Worm (Caenorhabditis elegans) whole organism, L4 larva: Measurements from ENCODE around the gene gpb-1.

Experiments
- F10B5.3 ChIP-seq: sonication (generic microtip); optimal IDR thresholded peaks from 2 replicates; lab custom pipeline; 2016; ENCODE audit warnings: mild to moderate bottlenecking, missing genetic modification characterization, missing compliant biosample characterization
- F26F4.8 ChIP-seq: fragments of 200-800 bp; sonication (Bioruptor generic); conservative IDR thresholded peaks from 2 replicates; pipeline ENCODE4 v1.3.6; 2022; ENCODE audit warnings: missing genetic modification characterization, missing compliant biosample characterization
- F44E2.7 ChIP-seq: fragments of 200-800 bp; sonication (Bioruptor generic); IDR thresholded peaks from 2 replicates; pipeline ENCODE4 v2.1.2; 2022; ENCODE audit warnings: missing genetic modification characterization, missing compliant biosample characterization
- Y48G9A.11 ChIP-seq: fragments of 200-800 bp; sonication (Bioruptor generic); IDR thresholded peaks from 2 replicates; pipeline ENCODE4 v1.3.6; 2022; ENCODE audit warnings: missing genetic modification reagents, missing genetic modification characterization, missing compliant biosample characterization
- Y5F2A.4 ChIP-seq: fragments of 200-800 bp; sonication (Bioruptor generic); optimal IDR thresholded peaks from 2 replicates; lab custom pipeline; 2018; ENCODE audit warnings: mild to moderate bottlenecking, missing genetic modification characterization, missing compliant biosample characterization
- Y75B8A.6 ChIP-seq: fragments of 200-800 bp; sonication (Bioruptor generic); IDR thresholded peaks from 2 replicates; pipeline ENCODE4 v1.3.6; 2022; ENCODE audit warnings: missing genetic modification reagents, missing genetic modification characterization, missing compliant biosample characterization
- ZK337.2 ChIP-seq: fragments of 200-800 bp; sonication (Bioruptor generic); IDR thresholded peaks from 2 replicates; pipeline ENCODE4 v1.3.6; 2022; ENCODE audit warnings: missing genetic modification reagents, missing genetic modification characterization, missing compliant biosample characterization
- aly-2 ChIP-seq: sonication (generic microtip); optimal IDR thresholded peaks from 2 replicates; lab custom pipeline; 2018; ENCODE audit warnings: missing biosample characterization, missing genetic modification characterization
- ama-1 ChIP-seq: fragments of 150-350 bp; optimal IDR thresholded peaks from 2 replicates; lab custom pipeline; 2014; ENCODE audit warnings: inconsistent platforms, mixed read lengths
- attf-4 ChIP-seq: sonication (generic microtip); optimal IDR thresholded peaks from 3 replicates; lab custom pipeline; 2017; ENCODE audit warnings: missing biosample characterization, missing genetic modification characterization
- ceh-62 ChIP-seq: sonication (generic microtip); optimal IDR thresholded peaks from 2 replicates; lab custom pipeline; 2017; ENCODE audit warnings: missing biosample characterization, missing genetic modification characterization
- ceh-82 ChIP-seq: sonication (generic microtip); optimal IDR thresholded peaks from 2 replicates; lab custom pipeline; 2017; ENCODE audit warnings: missing biosample characterization, missing genetic modification characterization
- ces-1 ChIP-seq: fragments of 150-350 bp; sonication (generic microtip); optimal IDR thresholded peaks from 4 replicates; lab custom pipeline; 2014; ENCODE audit warnings: missing biosample characterization, missing genetic modification reagents, missing genetic modification characterization
- daf-16 ChIP-seq, 3 experiments: sonication (generic microtip); optimal IDR thresholded peaks; 2 replicates each; lab custom pipeline; 2016 to 2017; ENCODE audit warnings: missing genetic modification characterization in 3 of 3, missing genetic modification reagents in 3 of 3, mild to moderate bottlenecking in 2 of 3, missing compliant biosample characterization in 2 of 3, missing biosample characterization in 1 of 3, moderate library complexity in 1 of 3
- daf-19 ChIP-seq: fragments of 200-800 bp; sonication (Bioruptor generic); conservative IDR thresholded peaks from 2 replicates; pipeline ENCODE4 v1.3.6; 2022; ENCODE audit warnings: missing genetic modification characterization, missing compliant biosample characterization
- dmd-6 ChIP-seq: fragments of 200-800 bp; sonication (Bioruptor generic); IDR thresholded peaks from 2 replicates; pipeline ENCODE4 v1.3.6; 2022; ENCODE audit warnings: missing genetic modification reagents, missing genetic modification characterization, missing compliant biosample characterization
- dmd-8 ChIP-seq: fragments of 200-800 bp; sonication (Bioruptor generic); IDR thresholded peaks from 2 replicates; pipeline ENCODE4 v1.3.6; 2022; ENCODE audit warnings: missing genetic modification characterization, missing compliant biosample characterization
- dmd-9 ChIP-seq: fragments of 200-800 bp; sonication (Bioruptor generic); IDR thresholded peaks from 2 replicates; pipeline ENCODE4 v1.3.6; 2022; ENCODE audit warnings: missing genetic modification reagents, missing genetic modification characterization, missing compliant biosample characterization
- dpl-1 ChIP-seq: fragments of 150-350 bp; optimal IDR thresholded peaks from 2 replicates; lab custom pipeline; 2014; ENCODE audit warnings: missing biosample characterization, missing genetic modification reagents, missing genetic modification characterization
- duxl-1 ChIP-seq: sonication (generic microtip); optimal IDR thresholded peaks from 2 replicates; lab custom pipeline; 2016; ENCODE audit warnings: mild to moderate bottlenecking, missing genetic modification characterization, moderate library complexity, missing compliant biosample characterization; ENCODE audit not compliant: poor library complexity
- egl-27 ChIP-seq: sonication (generic microtip); optimal IDR thresholded peaks from 3 replicates; lab custom pipeline; 2017; ENCODE audit warnings: missing biosample characterization, missing genetic modification reagents, missing genetic modification characterization
- egl-43 ChIP-seq: fragments of 200-800 bp; sonication (Bioruptor generic); IDR thresholded peaks from 2 replicates; pipeline ENCODE4 v1.3.6; 2022; ENCODE audit warnings: missing genetic modification reagents, missing genetic modification characterization, missing compliant biosample characterization
- jun-1 ChIP-seq: fragments of 150-350 bp; optimal IDR thresholded peaks from 2 replicates; lab custom pipeline; 2014; ENCODE audit warnings: missing biosample characterization, missing genetic modification reagents, missing genetic modification characterization
- lim-7 ChIP-seq: fragments of 200-800 bp; sonication (Bioruptor generic); IDR thresholded peaks from 2 replicates; pipeline ENCODE4 v1.3.6; 2022; ENCODE audit warnings: missing genetic modification characterization, missing compliant biosample characterization
- lin-13 ChIP-seq: fragments of 150-350 bp; optimal IDR thresholded peaks from 2 replicates; lab custom pipeline; 2014; ENCODE audit warnings: missing biosample characterization, missing genetic modification reagents, missing genetic modification characterization
- lin-38 ChIP-seq: fragments of 200-800 bp; sonication (Bioruptor generic); IDR thresholded peaks from 2 replicates; pipeline ENCODE4 v1.3.6; 2022; ENCODE audit warnings: missing genetic modification reagents, missing genetic modification characterization, missing compliant biosample characterization
- lin-39 ChIP-seq: fragments of 150-350 bp; optimal IDR thresholded peaks from 2 replicates; lab custom pipeline; 2014; ENCODE audit warnings: missing biosample characterization, missing genetic modification reagents, missing genetic modification characterization
- lir-3 ChIP-seq: sonication (generic microtip); optimal IDR thresholded peaks from 2 replicates; lab custom pipeline; 2016; ENCODE audit warnings: mild to moderate bottlenecking, missing genetic modification characterization, missing compliant biosample characterization
- lsy-2 ChIP-seq, 2 experiments: fragments of 150-350 bp in 1 of 2; sonication (generic microtip) in 1 of 2; optimal IDR thresholded peaks; 2 replicates each; lab custom pipeline; 2014 to 2017; ENCODE audit warnings: missing biosample characterization in 2 of 2, missing genetic modification characterization in 2 of 2
- madf-9 ChIP-seq: fragments of 200-800 bp; sonication (Bioruptor generic); conservative IDR thresholded peaks from 2 replicates; pipeline ENCODE4 v1.3.6; 2022; ENCODE audit warnings: missing genetic modification reagents, missing genetic modification characterization, missing compliant biosample characterization
- mdt-29 ChIP-seq: fragments of 200-800 bp; sonication (Bioruptor generic); IDR thresholded peaks from 2 replicates; pipeline ENCODE4 v1.3.6; 2022; ENCODE audit warnings: missing genetic modification reagents, missing genetic modification characterization, missing compliant biosample characterization
- mep-1 ChIP-seq: fragments of 150-350 bp; sonication (generic microtip); optimal IDR thresholded peaks from 3 replicates; lab custom pipeline; 2014; ENCODE audit warnings: missing biosample characterization, missing genetic modification characterization
- mes-2 ChIP-seq: sonication (generic microtip); optimal IDR thresholded peaks from 2 replicates; lab custom pipeline; 2016; ENCODE audit warnings: missing genotype, mild to moderate bottlenecking, missing genetic modification characterization, missing compliant biosample characterization; ENCODE audit not compliant: poor library complexity, severe bottlenecking
- mxl-2 ChIP-seq: fragments of 200-800 bp; sonication (Bioruptor generic); conservative IDR thresholded peaks from 2 replicates; pipeline ENCODE4 v1.3.6; 2022; ENCODE audit warnings: missing genetic modification reagents, missing genetic modification characterization, missing compliant biosample characterization
- mxl-3 ChIP-seq: fragments of 200-800 bp; sonication (Bioruptor generic); optimal IDR thresholded peaks from 2 replicates; lab custom pipeline; 2018; ENCODE audit warnings: mild to moderate bottlenecking, missing genetic modification characterization, missing compliant biosample characterization
- nhr-10 ChIP-seq: fragments of 150-350 bp; optimal IDR thresholded peaks from 2 replicates; lab custom pipeline; 2014; ENCODE audit warnings: missing biosample characterization, missing genetic modification characterization
- nhr-102 ChIP-seq: sonication (generic microtip); optimal IDR thresholded peaks from 2 replicates; lab custom pipeline; 2016; ENCODE audit warnings: mild to moderate bottlenecking, missing genetic modification characterization, moderate library complexity, missing compliant biosample characterization
- nhr-11 ChIP-seq: fragments of 150-350 bp; optimal IDR thresholded peaks from 2 replicates; lab custom pipeline; 2014; ENCODE audit warnings: missing biosample characterization, missing genetic modification characterization
- nhr-237 ChIP-seq: sonication (generic microtip); optimal IDR thresholded peaks from 2 replicates; lab custom pipeline; 2017; ENCODE audit warnings: missing biosample characterization, missing genetic modification characterization
- nhr-48 ChIP-seq: sonication (generic microtip); optimal IDR thresholded peaks from 2 replicates; lab custom pipeline; 2016; ENCODE audit warnings: mild to moderate bottlenecking, missing genetic modification characterization, missing compliant biosample characterization
- nhr-6 ChIP-seq: fragments of 150-350 bp; optimal IDR thresholded peaks from 2 replicates; lab custom pipeline; 2014; ENCODE audit warnings: missing biosample characterization, missing genetic modification characterization
- nhr-76 ChIP-seq: fragments of 150-350 bp; optimal IDR thresholded peaks from 2 replicates; lab custom pipeline; 2014; ENCODE audit warnings: missing biosample characterization, missing genetic modification characterization
- nhr-77 ChIP-seq: fragments of 150-350 bp; optimal IDR thresholded peaks from 2 replicates; lab custom pipeline; 2014; ENCODE audit warnings: missing biosample characterization, missing genetic modification characterization
- php-3 ChIP-seq: fragments of 200-800 bp; sonication (Bioruptor generic); IDR thresholded peaks from 2 replicates; pipeline ENCODE4 v1.3.6; 2022; ENCODE audit warnings: missing genetic modification reagents, missing genetic modification characterization, missing compliant biosample characterization
- rbr-2 ChIP-seq: sonication (generic microtip); optimal IDR thresholded peaks from 2 replicates; lab custom pipeline; 2016; ENCODE audit warnings: missing genotype, missing genetic modification characterization, missing compliant biosample characterization
- sdz-12 ChIP-seq: fragments of 200-800 bp; sonication (Bioruptor generic); optimal IDR thresholded peaks from 2 replicates; lab custom pipeline; 2018; ENCODE audit warnings: mild to moderate bottlenecking, missing genetic modification characterization, missing compliant biosample characterization
- snpc-4 ChIP-seq: fragments of 150-350 bp; optimal IDR thresholded peaks from 2 replicates; lab custom pipeline; 2014; ENCODE audit warnings: missing biosample characterization, missing genetic modification characterization
- spr-3 ChIP-seq: fragments of 200-800 bp; sonication (Bioruptor generic); optimal IDR thresholded peaks from 2 replicates; lab custom pipeline; 2018; ENCODE audit warnings: mild to moderate bottlenecking, missing genetic modification characterization, missing compliant biosample characterization
- unc-130 ChIP-seq: sonication (generic microtip); optimal IDR thresholded peaks from 2 replicates; lab custom pipeline; 2016; ENCODE audit warnings: missing genetic modification reagents, missing genetic modification characterization, missing compliant biosample characterization
- unc-39 ChIP-seq: sonication (generic microtip); optimal IDR thresholded peaks from 2 replicates; lab custom pipeline; 2017; ENCODE audit warnings: missing biosample characterization, missing genetic modification characterization
- vab-7 ChIP-seq: fragments of 200-800 bp; sonication (Bioruptor generic); IDR thresholded peaks from 2 replicates; pipeline ENCODE4 v1.3.6; 2022; ENCODE audit warnings: missing genetic modification reagents, missing genetic modification characterization, missing compliant biosample characterization
- ztf-11 ChIP-seq: fragments of 150-350 bp; optimal IDR thresholded peaks from 2 replicates; lab custom pipeline; 2014; ENCODE audit warnings: missing biosample characterization, missing genetic modification characterization

Gene gpb-1

ce11 chrII:11756684-11757107, 8.3 kb upstream of the gpb-1 start (continued):
- TF ChIP-seq daf-19, result peak; percentile 95; the same call in 1 of the 2 replicates
- TF ChIP-seq vab-7, result peak; percentile 60; the same call in 1 of the 2 replicates
- no peak for TF ChIP-seq attf-4 (tag; lab: Kevin White, UChicago)
- TF ChIP-seq ceh-82, result no peak
- TF ChIP-seq ztf-11, result no peak
- TF ChIP-seq aly-2 (tag; lab: Kevin White, UChicago), result peak; percentile 39
- no peak for TF ChIP-seq F26F4.8 (GFP tag; lab: Robert Waterston, UW)
- peak; percentile 93 for TF ChIP-seq mep-1 (tag; lab: Kevin White, UChicago)
- peak; percentile 69 for TF ChIP-seq dmd-6
- TF ChIP-seq F10B5.3, result no peak
- TF ChIP-seq nhr-102 (tag; lab: Kevin White, UChicago), result no peak
- TF ChIP-seq jun-1 (tag; lab: Kevin White, UChicago), result no peak
- TF ChIP-seq nhr-237 (tag; lab: Kevin White, UChicago), result no peak
- TF ChIP-seq mes-2 (tag; lab: Kevin White, UChicago), result no peak
- no peak for TF ChIP-seq snpc-4 (tag; lab: Kevin White, UChicago)
- peak; percentile 48 for TF ChIP-seq nhr-6 (tag; lab: Kevin White, UChicago)
- TF ChIP-seq lin-38 (GFP tag; lab: Robert Waterston, UW), result peak; percentile 76
- TF ChIP-seq nhr-76 (tag; lab: Kevin White, UChicago), result no peak
- TF ChIP-seq unc-130 (GFP tag; lab: Kevin White, UChicago), result no peak
- peak; percentile 75 for TF ChIP-seq Y48G9A.11 (GFP tag; lab: Robert Waterston, UW)
- TF ChIP-seq mxl-2 (GFP tag; lab: Robert Waterston, UW), result no peak
- no peak for TF ChIP-seq daf-16 (GFP tag; optimal IDR thresholded peaks at IDR 0.05; lab: Kevin White, UChicago)
- peak; percentile 50 for TF ChIP-seq daf-16 (tag; optimal IDR thresholded peaks at IDR 0.05; lab: Kevin White, UChicago)
- TF ChIP-seq spr-3, result peak; percentile 20
- no peak for TF ChIP-seq mxl-3 (GFP tag; lab: Kevin White, UChicago)
- TF ChIP-seq duxl-1, result no peak
- no peak for TF ChIP-seq nhr-11 (tag; lab: Kevin White, UChicago)
- no peak for TF ChIP-seq rbr-2 (tag; lab: Kevin White, UChicago)
- TF ChIP-seq madf-9 (GFP tag; lab: Robert Waterston, UW), result 0 out of 2 replicates have a peak, but pooled peaks have one; percentile 2
- no peak for TF ChIP-seq ZK337.2 (GFP tag; lab: Robert Waterston, UW)
- no peak for TF ChIP-seq ces-1 (GFP tag; lab: Kevin White, UChicago)
- TF ChIP-seq ama-1, result peak; percentile 90
- TF ChIP-seq php-3, result peak; percentile 80
- peak; percentile 50 for TF ChIP-seq sdz-12 (GFP tag; lab: Kevin White, UChicago)
- TF ChIP-seq dpl-1 (GFP tag; lab: Kevin White, UChicago), result no peak
- TF ChIP-seq dmd-8, result no peak
- no peak for TF ChIP-seq Y5F2A.4 (GFP tag; lab: Kevin White, UChicago)
- peak; percentile 56; the same call in 1 of the 2 replicates for TF ChIP-seq mdt-29
- no peak for TF ChIP-seq nhr-48 (tag; lab: Kevin White, UChicago)
- peak in 1 of 2 experiments; percentile 89 for TF ChIP-seq lsy-2 (tag; optimal IDR thresholded peaks at IDR 0.05; lab: Kevin White, UChicago)
- TF ChIP-seq Y75B8A.6 (GFP tag; lab: Robert Waterston, UW), result peak; percentile 92
- no peak for TF ChIP-seq unc-39
- peak; percentile 55; the same call in 1 of the 2 replicates for TF ChIP-seq dmd-9 (GFP tag; lab: Robert Waterston, UW)
- peak; percentile 84 for TF ChIP-seq egl-43
- TF ChIP-seq nhr-10, result no peak
- TF ChIP-seq egl-27 (tag; lab: Kevin White, UChicago), result no peak
- TF ChIP-seq F44E2.7 (GFP tag; lab: Robert Waterston, UW), result no peak
- peak; percentile 80 for TF ChIP-seq lin-13 (GFP tag; lab: Kevin White, UChicago)
- no peak for TF ChIP-seq lir-3 (tag; lab: Kevin White, UChicago)
- TF ChIP-seq nhr-77 (tag; lab: Kevin White, UChicago), result no peak
- no peak for TF ChIP-seq ceh-62 (tag; lab: Kevin White, UChicago)
- no peak for TF ChIP-seq lin-39
- peak; percentile 89 for TF ChIP-seq lim-7 (GFP tag; lab: Robert Waterston, UW)
